Fruit fly (Drosophila melanogaster): ENCODE data around the gene Hpr1.

The Hpr1 gene

DNA sequence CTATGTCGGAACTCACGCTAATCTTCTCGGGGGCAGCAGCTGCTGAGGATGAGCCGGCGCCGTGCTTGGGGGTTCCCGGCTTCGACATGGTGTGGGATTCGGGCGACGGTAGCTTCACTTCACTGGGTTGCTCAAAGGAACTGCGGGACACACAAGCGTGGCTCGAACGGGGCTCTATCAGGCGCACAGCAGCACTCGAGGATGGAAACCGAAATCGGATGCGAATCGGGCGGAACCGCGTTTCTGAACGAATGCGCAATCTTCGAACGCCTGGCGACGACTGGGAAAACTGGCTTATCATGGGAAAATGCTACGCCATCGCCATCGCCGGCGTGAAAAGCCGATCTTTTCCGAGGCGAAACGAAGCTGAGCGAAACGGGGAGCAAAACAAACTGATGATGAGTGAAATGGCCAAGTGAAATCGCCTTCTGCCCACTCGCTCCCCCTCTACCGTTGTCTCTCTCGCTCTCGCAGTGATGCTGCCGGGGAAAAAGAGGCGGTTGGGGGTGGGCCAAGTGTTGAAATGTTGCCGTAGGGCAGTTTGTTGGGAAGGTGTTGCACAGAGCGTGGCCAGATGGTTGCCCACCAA lies 49.5 kb downstream of the Hpr1 start:
- TF ChIP-seq eg (GFP tag; IDR thresholded peaks at IDR 0.05) (0 out of 3 replicates have a peak, but pooled peaks have one; percentile 21), Eip75B (GFP tag; optimal IDR thresholded peaks at IDR 0.05) (no peak), CG6276 (GFP tag; optimal IDR thresholded peaks at IDR 0.05) (no peak)

Data from whole organism, prepupa.